Fruit fly (Drosophila melanogaster) whole organism, prepupa: Measurements from ENCODE around the gene Prosbeta2R2.

Experiments used
- CG10631 ChIP-seq: fragments of 200-800 bp; sonication (Bioruptor generic); optimal IDR thresholded peaks from 2 replicates; lab custom pipeline; 2016; ENCODE audit warnings: missing biosample characterization, missing genetic modification characterization
- CG10669 ChIP-seq: fragments of 200-800 bp; sonication (Bioruptor generic); optimal IDR thresholded peaks from 3 replicates; lab custom pipeline; 2018; ENCODE audit warnings: missing biosample characterization, mild to moderate bottlenecking, missing genetic modification characterization, moderate library complexity
- CG11294 ChIP-seq: fragments of 200-800 bp; sonication (Bioruptor generic); IDR thresholded peaks from 2 replicates; pipeline ENCODE4 v1.3.6; 2022; ENCODE audit warnings: missing biosample characterization, missing genetic modification characterization
- CG11762 ChIP-seq: fragments of 200-800 bp; sonication (Bioruptor generic); optimal IDR thresholded peaks from 3 replicates; lab custom pipeline; 2016; ENCODE audit warnings: missing biosample characterization, missing genetic modification characterization; ENCODE audit not compliant: insufficient read depth
- CG11902 ChIP-seq: fragments of 200-800 bp; sonication (Bioruptor generic); optimal IDR thresholded peaks from 3 replicates; lab custom pipeline; 2016; ENCODE audit warnings: missing biosample characterization, missing genetic modification characterization
- CG15336 ChIP-seq: fragments of 200-800 bp; sonication (Bioruptor generic); IDR thresholded peaks from 2 replicates; pipeline ENCODE4 v1.3.6; 2022; ENCODE audit warnings: missing biosample characterization, missing genetic modification characterization
- CG1621 ChIP-seq: fragments of 200-800 bp; sonication (Bioruptor generic); optimal IDR thresholded peaks from 3 replicates; lab custom pipeline; 2018; ENCODE audit warnings: missing biosample characterization, mild to moderate bottlenecking, missing genetic modification characterization
- CG16779 ChIP-seq: fragments of 200-800 bp; sonication (Bioruptor generic); optimal IDR thresholded peaks from 3 replicates; lab custom pipeline; 2017; ENCODE audit warnings: missing biosample characterization, mild to moderate bottlenecking, missing genetic modification characterization
- CG3032 ChIP-seq: fragments of 200-800 bp; optimal IDR thresholded peaks from 2 replicates; lab custom pipeline; 2019; ENCODE audit warnings: missing biosample characterization, mild to moderate bottlenecking, missing genetic modification characterization, moderate library complexity
- CG31627 ChIP-seq: fragments of 200-800 bp; sonication (Bioruptor generic); optimal IDR thresholded peaks from 3 replicates; lab custom pipeline; 2016; ENCODE audit warnings: missing biosample characterization, missing genetic modification characterization
- CG34406 ChIP-seq: fragments of 200-800 bp; sonication (Bioruptor generic); optimal IDR thresholded peaks from 3 replicates; lab custom pipeline; 2016; ENCODE audit warnings: missing biosample characterization, missing genetic modification characterization
- CG3919 ChIP-seq: fragments of 200-800 bp; sonication (Bioruptor generic); optimal IDR thresholded peaks from 3 replicates; lab custom pipeline; 2016; ENCODE audit warnings: missing biosample characterization, missing genetic modification characterization
- CG6163 ChIP-seq: fragments of 200-800 bp; sonication (Bioruptor generic); IDR thresholded peaks from 3 replicates; pipeline ENCODE4 v1.3.6; 2022; ENCODE audit warnings: missing biosample characterization, missing genetic modification characterization
- CG6276 ChIP-seq: fragments of 200-800 bp; sonication (Bioruptor generic); optimal IDR thresholded peaks from 2 replicates; lab custom pipeline; 2017; ENCODE audit warnings: missing biosample characterization, mild to moderate bottlenecking, missing genetic modification characterization
- CG6792 ChIP-seq: fragments of 200-800 bp; sonication (Bioruptor generic); optimal IDR thresholded peaks from 3 replicates; lab custom pipeline; 2016; ENCODE audit warnings: missing biosample characterization, missing genetic modification characterization
- CG6808 ChIP-seq: fragments of 200-800 bp; sonication (Bioruptor generic); optimal IDR thresholded peaks from 3 replicates; lab custom pipeline; 2017; ENCODE audit warnings: missing biosample characterization, missing genetic modification characterization, mild to moderate bottlenecking, moderate library complexity, missing genetic modification reagents
- CG6854 ChIP-seq: fragments of 200-800 bp; sonication (Bioruptor generic); optimal IDR thresholded peaks from 2 replicates; lab custom pipeline; 2017; ENCODE audit warnings: missing biosample characterization, mild to moderate bottlenecking, missing genetic modification characterization
- CG7368 ChIP-seq: fragments of 200-800 bp; sonication (Bioruptor generic); optimal IDR thresholded peaks from 3 replicates; lab custom pipeline; 2016; ENCODE audit warnings: missing biosample characterization, missing genetic modification characterization
- CG8119 ChIP-seq: fragments of 200-800 bp; sonication (Bioruptor generic); IDR thresholded peaks from 3 replicates; pipeline ENCODE4 v1.3.6; 2022; ENCODE audit warnings: missing biosample characterization, missing genetic modification characterization
- CG8319 ChIP-seq: fragments of 200-800 bp; sonication (Bioruptor generic); optimal IDR thresholded peaks from 3 replicates; lab custom pipeline; 2016; ENCODE audit warnings: missing biosample characterization, missing genetic modification characterization
- CG8632 ChIP-seq: fragments of 200-800 bp; sonication (Bioruptor generic); optimal IDR thresholded peaks from 3 replicates; lab custom pipeline; 2016; ENCODE audit warnings: missing biosample characterization, missing genetic modification characterization
- Eip75B ChIP-seq: fragments of 200-800 bp; sonication (Bioruptor generic); optimal IDR thresholded peaks from 3 replicates; lab custom pipeline; 2016; ENCODE audit warnings: missing biosample characterization, missing genetic modification characterization
- Eip78C ChIP-seq: fragments of 200-800 bp; sonication (Bioruptor generic); peaks from one replicate; lab custom pipeline; 2016; ENCODE audit warnings: missing biosample characterization, missing genetic modification characterization
- Eip93F ChIP-seq: fragments of 200-800 bp; sonication (Bioruptor generic); optimal IDR thresholded peaks from 2 replicates; lab custom pipeline; 2016; ENCODE audit warnings: missing biosample characterization, mild to moderate bottlenecking, missing genetic modification characterization
- Ets96B ChIP-seq: fragments of 200-800 bp; optimal IDR thresholded peaks from 2 replicates; lab custom pipeline; 2019; ENCODE audit warnings: missing biosample characterization, mild to moderate bottlenecking, missing genetic modification characterization, moderate library complexity
- Gug ChIP-seq: fragments of 200-800 bp; sonication (Bioruptor generic); IDR thresholded peaks from 2 replicates; pipeline ENCODE4 v1.3.6; 2022; ENCODE audit warnings: missing biosample characterization, missing genetic modification characterization
- Hr38 ChIP-seq: sonication (Bioruptor generic); optimal IDR thresholded peaks from 2 replicates; lab custom pipeline; 2016; ENCODE audit warnings: missing biosample characterization, missing genetic modification characterization
- Hr39 ChIP-seq: fragments of 200-800 bp; sonication (Bioruptor generic); optimal IDR thresholded peaks from 2 replicates; lab custom pipeline; 2016; ENCODE audit warnings: missing biosample characterization, missing genetic modification characterization
- Lpt ChIP-seq: fragments of 200-800 bp; sonication (Bioruptor generic); optimal IDR thresholded peaks from 3 replicates; lab custom pipeline; 2016; ENCODE audit warnings: missing biosample characterization, missing genetic modification characterization
- Met ChIP-seq: fragments of 200-800 bp; sonication (Bioruptor generic); optimal IDR thresholded peaks from 3 replicates; lab custom pipeline; 2016; ENCODE audit warnings: missing biosample characterization, missing genetic modification characterization
- OdsH ChIP-seq: fragments of 200-800 bp; sonication (Bioruptor generic); optimal IDR thresholded peaks from 3 replicates; lab custom pipeline; 2016; ENCODE audit warnings: missing biosample characterization, missing genetic modification characterization
- Sox102F ChIP-seq: fragments of 200-800 bp; sonication (Bioruptor generic); optimal IDR thresholded peaks from 2 replicates; lab custom pipeline; 2016; ENCODE audit warnings: missing biosample characterization, mild to moderate bottlenecking, missing genetic modification characterization
- Sox14 ChIP-seq: fragments of 200-800 bp; sonication (Bioruptor generic); optimal IDR thresholded peaks from 3 replicates; lab custom pipeline; 2016; ENCODE audit warnings: missing biosample characterization, missing genetic modification characterization
- Sox15 ChIP-seq: fragments of 200-800 bp; sonication (Bioruptor generic); optimal IDR thresholded peaks from 3 replicates; lab custom pipeline; 2016; ENCODE audit warnings: missing biosample characterization, missing genetic modification characterization
- achi ChIP-seq: fragments of 200-800 bp; sonication (Bioruptor generic); optimal IDR thresholded peaks from 3 replicates; lab custom pipeline; 2016; ENCODE audit warnings: missing biosample characterization, missing genetic modification characterization
- acj6 ChIP-seq: fragments of 200-800 bp; sonication (Bioruptor generic); optimal IDR thresholded peaks from 3 replicates; lab custom pipeline; 2016; ENCODE audit warnings: missing biosample characterization, missing genetic modification characterization
- cyc ChIP-seq: fragments of 200-800 bp; sonication (Bioruptor generic); optimal IDR thresholded peaks from 3 replicates; lab custom pipeline; 2016; ENCODE audit warnings: missing biosample characterization, missing genetic modification characterization
- dac ChIP-seq: fragments of 200-800 bp; sonication (Bioruptor generic); optimal IDR thresholded peaks from 2 replicates; lab custom pipeline; 2017; ENCODE audit warnings: missing biosample characterization, mild to moderate bottlenecking, missing genetic modification characterization
- dsx ChIP-seq: fragments of 200-800 bp; optimal IDR thresholded peaks from 3 replicates; lab custom pipeline; 2019; ENCODE audit warnings: missing biosample characterization, mild to moderate bottlenecking, missing genetic modification characterization, moderate library complexity; ENCODE audit not compliant: poor library complexity, severe bottlenecking
- eg ChIP-seq: fragments of 200-800 bp; sonication (Bioruptor generic); IDR thresholded peaks from 3 replicates; pipeline ENCODE4 v1.3.6; 2022; ENCODE audit warnings: missing biosample characterization, missing genetic modification characterization
- esn ChIP-seq: fragments of 200-800 bp; sonication (Bioruptor generic); optimal IDR thresholded peaks from 2 replicates; lab custom pipeline; 2016; ENCODE audit warnings: missing biosample characterization, mild to moderate bottlenecking, missing genetic modification characterization, moderate library complexity
- fd59A ChIP-seq: fragments of 200-800 bp; sonication (Bioruptor generic); optimal IDR thresholded peaks from 2 replicates; lab custom pipeline; 2017; ENCODE audit warnings: missing biosample characterization, mild to moderate bottlenecking, missing genetic modification characterization, missing genetic modification reagents
- fd85E ChIP-seq: fragments of 200-800 bp; sonication (Bioruptor generic); optimal IDR thresholded peaks from 3 replicates; lab custom pipeline; 2016; ENCODE audit warnings: missing biosample characterization, missing genetic modification characterization
- fkh ChIP-seq: fragments of 200-800 bp; sonication (Bioruptor generic); optimal IDR thresholded peaks from 3 replicates; lab custom pipeline; 2017; ENCODE audit warnings: missing biosample characterization, mild to moderate bottlenecking, missing genetic modification characterization, moderate library complexity
- lz ChIP-seq: fragments of 200-800 bp; sonication (Bioruptor generic); optimal IDR thresholded peaks from 3 replicates; lab custom pipeline; 2016; ENCODE audit warnings: missing biosample characterization, missing genetic modification characterization
- net ChIP-seq: fragments of 200-800 bp; sonication (Bioruptor generic); optimal IDR thresholded peaks from 3 replicates; lab custom pipeline; 2016; ENCODE audit warnings: missing biosample characterization, missing genetic modification characterization
- pdm3 ChIP-seq: fragments of 200-800 bp; sonication (Bioruptor generic); optimal IDR thresholded peaks from 3 replicates; lab custom pipeline; 2016; ENCODE audit warnings: missing biosample characterization, missing genetic modification characterization
- salr ChIP-seq, 2 experiments: fragments of 200-800 bp; sonication (Bioruptor generic); optimal IDR thresholded peaks; 3 replicates each; lab custom pipeline; 2016 to 2018; ENCODE audit warnings: missing biosample characterization in 2 of 2, missing genetic modification characterization in 2 of 2, mild to moderate bottlenecking in 1 of 2
- spab ChIP-seq: fragments of 200-800 bp; sonication (Bioruptor generic); optimal IDR thresholded peaks from 2 replicates; lab custom pipeline; 2017; ENCODE audit warnings: missing biosample characterization, mild to moderate bottlenecking, missing genetic modification characterization, missing genetic modification reagents
- ss ChIP-seq, 2 experiments: fragments of 200-800 bp; sonication (Bioruptor generic); optimal IDR thresholded peaks; 2 replicates in 1 of 2; 3 replicates in 1 of 2; lab custom pipeline; 2017 to 2018; ENCODE audit warnings: mild to moderate bottlenecking in 2 of 2, missing biosample characterization in 2 of 2, missing genetic modification characterization in 2 of 2, moderate library complexity in 1 of 2
- svp ChIP-seq: fragments of 200-800 bp; sonication (Bioruptor generic); peaks from one replicate; lab custom pipeline; 2016; ENCODE audit warnings: missing biosample characterization, missing genetic modification characterization
- topi ChIP-seq: fragments of 200-800 bp; sonication (Bioruptor generic); optimal IDR thresholded peaks from 3 replicates; lab custom pipeline; 2016; ENCODE audit warnings: missing biosample characterization, missing genetic modification characterization
- vri ChIP-seq: fragments of 200-800 bp; sonication (Bioruptor generic); optimal IDR thresholded peaks from 3 replicates; lab custom pipeline; 2016; ENCODE audit warnings: missing biosample characterization, mild to moderate bottlenecking, missing genetic modification characterization

Gene Prosbeta2R2

dm6 chr3R:5232197-5232607 is 12.9 kb upstream of the Prosbeta2R2 start, which contains the start of the genes Kat60 and Mms19:
TSS of gene Kat60 (minus strand) at chr3R:5232209.
TSS of gene Mms19 (plus strand) at chr3R:5232543.
- TF ChIP-seq Lpt (no peak), CG16779 (no peak), CG6792 (peak; percentile 50), CG15336 (GFP tag; lab: Robert Waterston, UW) (no peak), fd85E (no peak), CG8319 (GFP tag; lab: Kevin White, UChicago) (no peak), Sox14 (GFP tag; lab: Kevin White, UChicago) (peak; percentile 81), CG31627 (GFP tag; lab: Kevin White, UChicago) (peak; percentile 80), CG6163 (no peak; the same call in 2 of the 3 replicates), eg (GFP tag; lab: Robert Waterston, UW) (peak; percentile 58; the same call in 1 of the 3 replicates), CG34406 (GFP tag; lab: Kevin White, UChicago) (peak; percentile 16), pdm3 (GFP tag; lab: Kevin White, UChicago) (peak; percentile 68), Sox15 (GFP tag; lab: Kevin White, UChicago) (peak; percentile 64), CG7368 (GFP tag; lab: Kevin White, UChicago) (no peak), acj6 (GFP tag; lab: Kevin White, UChicago) (no peak), vri (peak; percentile 62), CG11762 (GFP tag; lab: Kevin White, UChicago) (no peak), CG3032 (tag; lab: Kevin White, UChicago) (peak; percentile 57), CG1621 (no peak), CG3919 (GFP tag; lab: Kevin White, UChicago) (peak; percentile 43), Gug (GFP tag; lab: Robert Waterston, UW) (0 out of 2 replicates have a peak, but pooled peaks have one; percentile 23), dac (GFP tag; lab: Kevin White, UChicago) (no peak), spab (GFP tag; lab: Kevin White, UChicago) (no peak), Eip75B (GFP tag; lab: Kevin White, UChicago) (peak; percentile 55), Ets96B (tag; lab: Kevin White, UChicago) (peak; percentile 48), CG6854 (GFP tag; lab: Kevin White, UChicago) (no peak), achi (GFP tag; lab: Kevin White, UChicago) (peak; percentile 48), CG11294 (GFP tag; lab: Robert Waterston, UW) (no peak; the same call in 1 of the 2 replicates), Eip78C (GFP tag; lab: Kevin White, UChicago) (peak; percentile 75), esn (GFP tag; lab: Kevin White, UChicago) (peak; percentile 72), CG11902 (peak; percentile 40), svp (GFP tag; lab: Kevin White, UChicago) (peak; percentile 88), fkh (no peak), Hr38 (GFP tag; lab: Kevin White, UChicago) (no peak), CG10669 (GFP tag; lab: Kevin White, UChicago) (no peak), Hr39 (GFP tag; lab: Kevin White, UChicago) (peak; percentile 80), Met (GFP tag; lab: Kevin White, UChicago) (no peak), CG8632 (GFP tag; lab: Kevin White, UChicago) (peak; percentile 29), net (GFP tag; lab: Kevin White, UChicago) (no peak), CG6276 (no peak), topi (peak; percentile 60), lz (GFP tag; lab: Kevin White, UChicago) (peak; percentile 77), CG10631 (GFP tag; lab: Kevin White, UChicago) (peak; percentile 65), salr (GFP tag; optimal IDR thresholded peaks at IDR 0.05; lab: Kevin White, UChicago) (no peak), CG6808 (GFP tag; lab: Kevin White, UChicago) (no peak), Sox102F (GFP tag; lab: Kevin White, UChicago) (no peak), Eip93F (GFP tag; lab: Kevin White, UChicago) (peak; percentile 2), OdsH (GFP tag; lab: Kevin White, UChicago) (no peak), fd59A (no peak), CG8119 (no peak), dsx (no peak), cyc (GFP tag; lab: Kevin White, UChicago) (peak; percentile 77), ss (GFP tag; optimal IDR thresholded peaks at IDR 0.05; lab: Kevin White, UChicago) (no peak)
